Fruit fly (Drosophila melanogaster): ENCODE results near the gene PolZ2.
A peak's percentile ranks its signal among the peaks of the same experiment; 100 is the strongest.

PolZ2 gene

dm6 chr3R:5608422-5608821 lies 19.7 kb downstream of the PolZ2 start:
- TF ChIP-seq fd96Ca (GFP tag; IDR thresholded peaks at IDR 0.05) = 0 out of 3 replicates have a peak, but pooled peaks have one; percentile 38
- no peak for TF ChIP-seq Pif1A (GFP tag; optimal IDR thresholded peaks at IDR 0.05)

- no peak for TF ChIP-seq CG15710 (tag; optimal IDR thresholded peaks at IDR 0.05)
- TF ChIP-seq CG13204 (GFP tag; optimal IDR thresholded peaks at IDR 0.05) = no peak
- no peak for TF ChIP-seq CG32121 (GFP tag; IDR thresholded peaks at IDR 0.05)
Observed at dm6 chr3R:5610656-5611055, 22.0 kb downstream of the PolZ2 start.

- TF ChIP-seq CG8301 (tag; optimal IDR thresholded peaks at IDR 0.05) (no peak), D1 (tag; optimal IDR thresholded peaks at IDR 0.05) (no peak), EcR (GFP tag; optimal IDR thresholded peaks at IDR 0.05) (peak; percentile 51)
Observed at dm6 chr3R:5611167-5611566, 22.5 kb downstream of the PolZ2 start.

dm6 chr3R:5611733-5612132 lies 23.1 kb downstream of the PolZ2 start:
- no peak for TF ChIP-seq D1 (tag; optimal IDR thresholded peaks at IDR 0.05)
- TF ChIP-seq Ets98B (GFP tag; IDR thresholded peaks at IDR 0.05) = no peak
- TF ChIP-seq gl (tag; optimal IDR thresholded peaks at IDR 0.05) = no peak
- no peak for TF ChIP-seq CG8159 (tag; optimal IDR thresholded peaks at IDR 0.05)
- TF ChIP-seq CG13204 (GFP tag; optimal IDR thresholded peaks at IDR 0.05) = no peak
- TF ChIP-seq CG10348 (GFP tag; IDR thresholded peaks at IDR 0.05) = no peak
- no peak for TF ChIP-seq CG8301 (tag; optimal IDR thresholded peaks at IDR 0.05)
- TF ChIP-seq Pif1A (GFP tag; optimal IDR thresholded peaks at IDR 0.05) = no peak
- TF ChIP-seq CG14655 (GFP tag; optimal IDR thresholded peaks at IDR 0.05) = no peak
- no peak for TF ChIP-seq CG15710 (tag; optimal IDR thresholded peaks at IDR 0.05)

- TF ChIP-seq EcR (GFP tag; optimal IDR thresholded peaks at IDR 0.05) (peak; percentile 85), CG12605 (GFP tag; IDR thresholded peaks at IDR 0.05) (0 out of 2 replicates have a peak, but pooled peaks have one; percentile 24), CG34367 (tag; optimal IDR thresholded peaks at IDR 0.05) (no peak)
Observed at dm6 chr3R:5612372-5613113, 23.9 kb downstream of the PolZ2 start, which contains the start of gene Rga. TSS of gene Rga (minus strand) at chr3R:5613112.

dm6 chr3R:5613114-5613443 lies 24.4 kb downstream of the PolZ2 start, which contains the start of gene Atu:
TSS of gene Atu (plus strand) at chr3R:5613358.
- no peak for TF ChIP-seq CG10348 (GFP tag; IDR thresholded peaks at IDR 0.05)
- no peak for TF ChIP-seq rn (GFP tag; IDR thresholded peaks at IDR 0.05)
- no peak for TF ChIP-seq CG8159 (tag; optimal IDR thresholded peaks at IDR 0.05)
- TF ChIP-seq CG17806 (tag; optimal IDR thresholded peaks at IDR 0.05) = no peak
- no peak for TF ChIP-seq Ets98B (GFP tag; IDR thresholded peaks at IDR 0.05)
- no peak for TF ChIP-seq CG13204 (GFP tag; optimal IDR thresholded peaks at IDR 0.05)
- no peak for TF ChIP-seq gl (tag; optimal IDR thresholded peaks at IDR 0.05)
- TF ChIP-seq Pif1A (GFP tag; optimal IDR thresholded peaks at IDR 0.05) = no peak
- TF ChIP-seq EcR (GFP tag; optimal IDR thresholded peaks at IDR 0.05) = no peak
- no peak for TF ChIP-seq fd96Ca (GFP tag; IDR thresholded peaks at IDR 0.05)
- no peak for TF ChIP-seq CG9948 (tag; optimal IDR thresholded peaks at IDR 0.05)
- TF ChIP-seq CG8301 (tag; optimal IDR thresholded peaks at IDR 0.05) = no peak

dm6 chr3R:5615484-5615883 lies 26.8 kb downstream of the PolZ2 start:
- TF ChIP-seq EcR (GFP tag; optimal IDR thresholded peaks at IDR 0.05) (peak; percentile 85), CG4496 (GFP tag; IDR thresholded peaks at IDR 0.05) (no peak), fd96Ca (GFP tag; IDR thresholded peaks at IDR 0.05) (no peak), D1 (tag; optimal IDR thresholded peaks at IDR 0.05) (no peak), CG13204 (GFP tag; optimal IDR thresholded peaks at IDR 0.05) (peak; percentile 79), rn (GFP tag; IDR thresholded peaks at IDR 0.05) (no peak), CG9948 (tag; optimal IDR thresholded peaks at IDR 0.05) (no peak), gl (tag; optimal IDR thresholded peaks at IDR 0.05) (no peak)

dm6 chr3R:5617923-5618623 lies 29.4 kb downstream of the PolZ2 start:
- peak; percentile 34 for TF ChIP-seq CG8159 (tag; optimal IDR thresholded peaks at IDR 0.05)
- no peak for TF ChIP-seq D1 (tag; optimal IDR thresholded peaks at IDR 0.05)
- peak; percentile 56 for TF ChIP-seq CG32121 (GFP tag; IDR thresholded peaks at IDR 0.05)
- no peak for TF ChIP-seq CG10348 (GFP tag; IDR thresholded peaks at IDR 0.05)
- no peak for TF ChIP-seq CG13204 (GFP tag; optimal IDR thresholded peaks at IDR 0.05)
- peak; percentile 22 for TF ChIP-seq CG17806 (tag; optimal IDR thresholded peaks at IDR 0.05)
- peak; percentile 22 for TF ChIP-seq Snoo (tag; optimal IDR thresholded peaks at IDR 0.05)
- TF ChIP-seq CG12605 (GFP tag; IDR thresholded peaks at IDR 0.05) = no peak
- TF ChIP-seq CG4496 (GFP tag; IDR thresholded peaks at IDR 0.05) = peak; percentile 46; the same call in 2 of the 3 replicates
- peak; percentile 50 for TF ChIP-seq CG15710 (tag; optimal IDR thresholded peaks at IDR 0.05)
- no peak for TF ChIP-seq Pif1B (GFP tag; optimal IDR thresholded peaks at IDR 0.05)
- TF ChIP-seq fd96Ca (GFP tag; IDR thresholded peaks at IDR 0.05) = peak; percentile 63
- TF ChIP-seq CG14655 (GFP tag; optimal IDR thresholded peaks at IDR 0.05) = no peak
- TF ChIP-seq CG34367 (tag; optimal IDR thresholded peaks at IDR 0.05) = no peak
- TF ChIP-seq CG8301 (tag; optimal IDR thresholded peaks at IDR 0.05) = peak; percentile 53
- peak; percentile 32 for TF ChIP-seq CG9948 (tag; optimal IDR thresholded peaks at IDR 0.05)
- TF ChIP-seq gl (tag; optimal IDR thresholded peaks at IDR 0.05) = peak; percentile 7
- no peak for TF ChIP-seq rn (GFP tag; IDR thresholded peaks at IDR 0.05)
- TF ChIP-seq Pif1A (GFP tag; optimal IDR thresholded peaks at IDR 0.05) = peak; percentile 16
- peak; percentile 55 for TF ChIP-seq Ets98B (GFP tag; IDR thresholded peaks at IDR 0.05)
